Fruit fly (Drosophila melanogaster): ENCODE measurements around the gene pira.

pira gene

dm6 chrX:12750582-12750927 is 12.9 kb downstream of the pira start (continued):
- no peak for TF ChIP-seq gro (GFP tag; optimal IDR thresholded peaks at IDR 0.05)
- no peak for TF ChIP-seq CG4730 (GFP tag; IDR thresholded peaks at IDR 0.05)
- peak; percentile 61 for TF ChIP-seq abd-A (tag; optimal IDR thresholded peaks at IDR 0.05)
- TF ChIP-seq CG18011 (GFP tag; optimal IDR thresholded peaks at IDR 0.05): no peak
- TF ChIP-seq H2.0 (GFP tag; IDR thresholded peaks at IDR 0.05): no peak
- peak; percentile 78; the same call in 1 of the 2 replicates for TF ChIP-seq Adf1 (GFP tag; IDR thresholded peaks at IDR 0.05)
- TF ChIP-seq cad (GFP tag; optimal IDR thresholded peaks at IDR 0.05): peak; percentile 64
- TF ChIP-seq pho (GFP tag; optimal IDR thresholded peaks at IDR 0.05): no peak
- no peak for TF ChIP-seq pzg (GFP tag; optimal IDR thresholded peaks at IDR 0.05)
- TF ChIP-seq Usf (GFP tag; optimal IDR thresholded peaks at IDR 0.05): no peak
- no peak for TF ChIP-seq CG11247 (GFP tag; IDR thresholded peaks at IDR 0.05)
- no peak for TF ChIP-seq lola (GFP tag; optimal IDR thresholded peaks at IDR 0.05)
- no peak for TF ChIP-seq Sin3A (optimal IDR thresholded peaks at IDR 0.05)
- no peak for TF ChIP-seq ems (GFP tag; optimal IDR thresholded peaks at IDR 0.05)
- TF ChIP-seq tx (GFP tag; optimal IDR thresholded peaks at IDR 0.05): no peak
- no peak for TF ChIP-seq CG3838 (GFP tag; optimal IDR thresholded peaks at IDR 0.05)
- no peak for TF ChIP-seq ttk (GFP tag; IDR thresholded peaks at IDR 0.05)
- no peak for TF ChIP-seq trem (tag; optimal IDR thresholded peaks at IDR 0.05)

dm6 chrX:12749891-12750581 is 13.4 kb downstream of the pira start:
- TF ChIP-seq kay (GFP tag; optimal IDR thresholded peaks at IDR 0.05): peak; percentile 0
- TF ChIP-seq sc (optimal IDR thresholded peaks at IDR 0.05): no peak
- TF ChIP-seq sc (GFP tag; optimal IDR thresholded peaks at IDR 0.05): no peak
- TF ChIP-seq Drgx (GFP tag; IDR thresholded peaks at IDR 0.05): peak; percentile 53
- peak; percentile 9 for TF ChIP-seq CG3281 (GFP tag; optimal IDR thresholded peaks at IDR 0.05)
- peak; percentile 89 for TF ChIP-seq scrt (GFP tag; optimal IDR thresholded peaks at IDR 0.05)
- TF ChIP-seq HHEX (GFP tag; optimal IDR thresholded peaks at IDR 0.05): peak; percentile 29
- peak; percentile 31 for TF ChIP-seq CG1832 (GFP tag; optimal IDR thresholded peaks at IDR 0.05)
- TF ChIP-seq sob (GFP tag; IDR thresholded peaks at IDR 0.05): 0 out of 2 replicates have a peak, but pooled peaks have one; percentile 10
- TF ChIP-seq Asciz (GFP tag; optimal IDR thresholded peaks at IDR 0.05): peak; percentile 41
- TF ChIP-seq CG11247 (GFP tag; IDR thresholded peaks at IDR 0.05): 0 out of 2 replicates have a peak, but pooled peaks have one; percentile 12
- TF ChIP-seq CG5180 (GFP tag; optimal IDR thresholded peaks at IDR 0.05): peak; percentile 41
- peak; percentile 6; the same call in 1 of the 2 replicates for TF ChIP-seq CG14014 (GFP tag; IDR thresholded peaks at IDR 0.05)
- TF ChIP-seq dimm (GFP tag; IDR thresholded peaks at IDR 0.05): no peak
- TF ChIP-seq gem (tag; optimal IDR thresholded peaks at IDR 0.05): peak; percentile 2
- peak; percentile 51 for TF ChIP-seq nom (GFP tag; optimal IDR thresholded peaks at IDR 0.05)
- TF ChIP-seq CG17912 (GFP tag; optimal IDR thresholded peaks at IDR 0.05): peak; percentile 0
- peak; percentile 9 for TF ChIP-seq CG9727 (GFP tag; optimal IDR thresholded peaks at IDR 0.05)
- peak; percentile 19 for TF ChIP-seq CG7928 (GFP tag; optimal IDR thresholded peaks at IDR 0.05)
- TF ChIP-seq CG10209 (GFP tag; optimal IDR thresholded peaks at IDR 0.05): no peak
- TF ChIP-seq Poxn (GFP tag; IDR thresholded peaks at IDR 0.05): no peak
- TF ChIP-seq Atf6 (GFP tag; IDR thresholded peaks at IDR 0.05): 0 out of 2 replicates have a peak, but pooled peaks have one; percentile 10
- peak; percentile 12 for TF ChIP-seq CG2678 (tag; optimal IDR thresholded peaks at IDR 0.05)
- peak; percentile 6 for TF ChIP-seq CG12104 (GFP tag; optimal IDR thresholded peaks at IDR 0.05)
- TF ChIP-seq corto (GFP tag; optimal IDR thresholded peaks at IDR 0.05): peak; percentile 38
- TF ChIP-seq Adf1 (GFP tag; IDR thresholded peaks at IDR 0.05): peak; percentile 70
- no peak for TF ChIP-seq gfzf (GFP tag; optimal IDR thresholded peaks at IDR 0.05)
- peak in 1 of 2 experiments; percentile 29 for TF ChIP-seq tll (GFP tag; optimal IDR thresholded peaks at IDR 0.05)
- peak; percentile 38 for TF ChIP-seq kah (GFP tag; optimal IDR thresholded peaks at IDR 0.05)
- TF ChIP-seq Sox100B (GFP tag; optimal IDR thresholded peaks at IDR 0.05): peak; percentile 33
- peak; percentile 18 for TF ChIP-seq Fer1 (GFP tag; optimal IDR thresholded peaks at IDR 0.05)
- TF ChIP-seq CG12659 (GFP tag; optimal IDR thresholded peaks at IDR 0.05): no peak
- TF ChIP-seq tap (tag; optimal IDR thresholded peaks at IDR 0.05): no peak

All from whole organism, embryonic.